Fruit fly (Drosophila melanogaster) whole organism, prepupa: ENCODE results near the gene GlcAT-S.
A peak's percentile ranks its signal among the peaks of the same experiment; 100 is the strongest.

Experiments used
- Blimp-1 ChIP-seq: fragments of 200-800 bp; sonication (Bioruptor generic); optimal IDR thresholded peaks from 3 replicates; lab custom pipeline; 2017; ENCODE audit warnings: missing biosample characterization, missing genetic modification characterization, mild to moderate bottlenecking, moderate library complexity, missing genetic modification reagents
- CG10669 ChIP-seq: fragments of 200-800 bp; sonication (Bioruptor generic); optimal IDR thresholded peaks from 3 replicates; lab custom pipeline; 2018; ENCODE audit warnings: missing biosample characterization, mild to moderate bottlenecking, missing genetic modification characterization, moderate library complexity
- CG11762 ChIP-seq: fragments of 200-800 bp; sonication (Bioruptor generic); optimal IDR thresholded peaks from 3 replicates; lab custom pipeline; 2016; ENCODE audit warnings: missing biosample characterization, missing genetic modification characterization; ENCODE audit not compliant: insufficient read depth
- CG31627 ChIP-seq: fragments of 200-800 bp; sonication (Bioruptor generic); optimal IDR thresholded peaks from 3 replicates; lab custom pipeline; 2016; ENCODE audit warnings: missing biosample characterization, missing genetic modification characterization
- CG32006 ChIP-seq: fragments of 200-800 bp; sonication (Bioruptor generic); optimal IDR thresholded peaks from 3 replicates; lab custom pipeline; 2017; ENCODE audit warnings: missing biosample characterization, mild to moderate bottlenecking, missing genetic modification characterization
- CG34406 ChIP-seq: fragments of 200-800 bp; sonication (Bioruptor generic); optimal IDR thresholded peaks from 3 replicates; lab custom pipeline; 2016; ENCODE audit warnings: missing biosample characterization, missing genetic modification characterization
- CG6276 ChIP-seq: fragments of 200-800 bp; sonication (Bioruptor generic); optimal IDR thresholded peaks from 2 replicates; lab custom pipeline; 2017; ENCODE audit warnings: missing biosample characterization, mild to moderate bottlenecking, missing genetic modification characterization
- CG7368 ChIP-seq: fragments of 200-800 bp; sonication (Bioruptor generic); optimal IDR thresholded peaks from 3 replicates; lab custom pipeline; 2016; ENCODE audit warnings: missing biosample characterization, missing genetic modification characterization
- CG8319 ChIP-seq: fragments of 200-800 bp; sonication (Bioruptor generic); optimal IDR thresholded peaks from 3 replicates; lab custom pipeline; 2016; ENCODE audit warnings: missing biosample characterization, missing genetic modification characterization
- CG9139 ChIP-seq: fragments of 200-800 bp; sonication (Bioruptor generic); optimal IDR thresholded peaks from 3 replicates; lab custom pipeline; 2017; ENCODE audit warnings: missing biosample characterization, mild to moderate bottlenecking, missing genetic modification characterization
- Eip75B ChIP-seq: fragments of 200-800 bp; sonication (Bioruptor generic); optimal IDR thresholded peaks from 3 replicates; lab custom pipeline; 2016; ENCODE audit warnings: missing biosample characterization, missing genetic modification characterization
- Eip78C ChIP-seq: fragments of 200-800 bp; sonication (Bioruptor generic); peaks from one replicate; lab custom pipeline; 2016; ENCODE audit warnings: missing biosample characterization, missing genetic modification characterization
- Eip93F ChIP-seq: fragments of 200-800 bp; sonication (Bioruptor generic); optimal IDR thresholded peaks from 2 replicates; lab custom pipeline; 2016; ENCODE audit warnings: missing biosample characterization, mild to moderate bottlenecking, missing genetic modification characterization
- Ets21C ChIP-seq: fragments of 200-800 bp; sonication (Bioruptor generic); optimal IDR thresholded peaks from 3 replicates; lab custom pipeline; 2016; ENCODE audit warnings: missing biosample characterization, missing genetic modification characterization
- Ets96B ChIP-seq: fragments of 200-800 bp; optimal IDR thresholded peaks from 2 replicates; lab custom pipeline; 2019; ENCODE audit warnings: missing biosample characterization, mild to moderate bottlenecking, missing genetic modification characterization, moderate library complexity
- Gug ChIP-seq: fragments of 200-800 bp; sonication (Bioruptor generic); IDR thresholded peaks from 2 replicates; pipeline ENCODE4 v1.3.6; 2022; ENCODE audit warnings: missing biosample characterization, missing genetic modification characterization
- Hr39 ChIP-seq: fragments of 200-800 bp; sonication (Bioruptor generic); optimal IDR thresholded peaks from 2 replicates; lab custom pipeline; 2016; ENCODE audit warnings: missing biosample characterization, missing genetic modification characterization
- Hr4 ChIP-seq: fragments of 200-800 bp; sonication (Bioruptor generic); optimal IDR thresholded peaks from 3 replicates; lab custom pipeline; 2016; ENCODE audit warnings: missing biosample characterization, missing genetic modification characterization
- Lpt ChIP-seq: fragments of 200-800 bp; sonication (Bioruptor generic); optimal IDR thresholded peaks from 3 replicates; lab custom pipeline; 2016; ENCODE audit warnings: missing biosample characterization, missing genetic modification characterization
- Met ChIP-seq: fragments of 200-800 bp; sonication (Bioruptor generic); optimal IDR thresholded peaks from 3 replicates; lab custom pipeline; 2016; ENCODE audit warnings: missing biosample characterization, missing genetic modification characterization
- OdsH ChIP-seq: fragments of 200-800 bp; sonication (Bioruptor generic); optimal IDR thresholded peaks from 3 replicates; lab custom pipeline; 2016; ENCODE audit warnings: missing biosample characterization, missing genetic modification characterization
- Sox102F ChIP-seq: fragments of 200-800 bp; sonication (Bioruptor generic); optimal IDR thresholded peaks from 2 replicates; lab custom pipeline; 2016; ENCODE audit warnings: missing biosample characterization, mild to moderate bottlenecking, missing genetic modification characterization
- achi ChIP-seq: fragments of 200-800 bp; sonication (Bioruptor generic); optimal IDR thresholded peaks from 3 replicates; lab custom pipeline; 2016; ENCODE audit warnings: missing biosample characterization, missing genetic modification characterization
- cyc ChIP-seq: fragments of 200-800 bp; sonication (Bioruptor generic); optimal IDR thresholded peaks from 3 replicates; lab custom pipeline; 2016; ENCODE audit warnings: missing biosample characterization, missing genetic modification characterization
- dac ChIP-seq: fragments of 200-800 bp; sonication (Bioruptor generic); optimal IDR thresholded peaks from 2 replicates; lab custom pipeline; 2017; ENCODE audit warnings: missing biosample characterization, mild to moderate bottlenecking, missing genetic modification characterization
- dsx ChIP-seq: fragments of 200-800 bp; optimal IDR thresholded peaks from 3 replicates; lab custom pipeline; 2019; ENCODE audit warnings: missing biosample characterization, mild to moderate bottlenecking, missing genetic modification characterization, moderate library complexity; ENCODE audit not compliant: poor library complexity, severe bottlenecking
- fd85E ChIP-seq: fragments of 200-800 bp; sonication (Bioruptor generic); optimal IDR thresholded peaks from 3 replicates; lab custom pipeline; 2016; ENCODE audit warnings: missing biosample characterization, missing genetic modification characterization
- net ChIP-seq: fragments of 200-800 bp; sonication (Bioruptor generic); optimal IDR thresholded peaks from 3 replicates; lab custom pipeline; 2016; ENCODE audit warnings: missing biosample characterization, missing genetic modification characterization
- pdm3 ChIP-seq: fragments of 200-800 bp; sonication (Bioruptor generic); optimal IDR thresholded peaks from 3 replicates; lab custom pipeline; 2016; ENCODE audit warnings: missing biosample characterization, missing genetic modification characterization
- salr ChIP-seq, 2 experiments: fragments of 200-800 bp; sonication (Bioruptor generic); optimal IDR thresholded peaks; 3 replicates each; lab custom pipeline; 2016 to 2018; ENCODE audit warnings: missing biosample characterization in 2 of 2, missing genetic modification characterization in 2 of 2, mild to moderate bottlenecking in 1 of 2
- spab ChIP-seq: fragments of 200-800 bp; sonication (Bioruptor generic); optimal IDR thresholded peaks from 2 replicates; lab custom pipeline; 2017; ENCODE audit warnings: missing biosample characterization, mild to moderate bottlenecking, missing genetic modification characterization, missing genetic modification reagents
- svp ChIP-seq: fragments of 200-800 bp; sonication (Bioruptor generic); peaks from one replicate; lab custom pipeline; 2016; ENCODE audit warnings: missing biosample characterization, missing genetic modification characterization
- topi ChIP-seq: fragments of 200-800 bp; sonication (Bioruptor generic); optimal IDR thresholded peaks from 3 replicates; lab custom pipeline; 2016; ENCODE audit warnings: missing biosample characterization, missing genetic modification characterization
- vri ChIP-seq: fragments of 200-800 bp; sonication (Bioruptor generic); optimal IDR thresholded peaks from 3 replicates; lab custom pipeline; 2016; ENCODE audit warnings: missing biosample characterization, mild to moderate bottlenecking, missing genetic modification characterization

GlcAT-S gene

dm6 chr2L:9617908-9618307, 1.6 kb downstream of the GlcAT-S start (continued):
- TF ChIP-seq Lpt (peak; percentile 25), CG31627 (GFP tag; lab: Kevin White, UChicago) (no peak), CG6276 (GFP tag; lab: Kevin White, UChicago) (peak; percentile 22), cyc (GFP tag; lab: Kevin White, UChicago) (no peak), fd85E (GFP tag; lab: Kevin White, UChicago) (no peak), pdm3 (peak; percentile 23), CG32006 (GFP tag; lab: Kevin White, UChicago) (peak; percentile 83), Hr4 (peak; percentile 85), CG10669 (GFP tag; lab: Kevin White, UChicago) (no peak), dsx (GFP tag; lab: Kevin White, UChicago) (no peak), topi (no peak), Ets21C (GFP tag; lab: Kevin White, UChicago) (no peak)

dm6 chr2L:9618871-9619270, 2.6 kb downstream of the GlcAT-S start:
- TF ChIP-seq vri (peak; percentile 77), svp (GFP tag; lab: Kevin White, UChicago) (peak; percentile 85), CG6276 (GFP tag; lab: Kevin White, UChicago) (no peak)

- TF ChIP-seq svp (GFP tag; lab: Kevin White, UChicago) (peak; percentile 66), vri (peak; percentile 66), Sox102F (GFP tag; lab: Kevin White, UChicago) (no peak), OdsH (no peak), CG9139 (GFP tag; lab: Kevin White, UChicago) (no peak), CG8319 (GFP tag; lab: Kevin White, UChicago) (no peak), dsx (GFP tag; lab: Kevin White, UChicago) (no peak), Hr39 (GFP tag; lab: Kevin White, UChicago) (no peak), Hr4 (no peak), Met (no peak), Eip75B (GFP tag; lab: Kevin White, UChicago) (no peak), Eip78C (GFP tag; lab: Kevin White, UChicago) (peak; percentile 46), achi (GFP tag; lab: Kevin White, UChicago) (no peak)
Measured at dm6 chr2L:9619925-9620324, 3.7 kb downstream of the GlcAT-S start.

dm6 chr2L:9625185-9625584, 8.9 kb downstream of the GlcAT-S start, which contains the start of gene CG31882:
Gene CG31882 (minus strand): TSS chr2L:9625285.
- no peak for TF ChIP-seq CG31627 (GFP tag; lab: Kevin White, UChicago)
- no peak for TF ChIP-seq CG11762 (GFP tag; lab: Kevin White, UChicago)
- no peak for TF ChIP-seq CG34406 (GFP tag; lab: Kevin White, UChicago)
- no peak for TF ChIP-seq salr (GFP tag; optimal IDR thresholded peaks at IDR 0.05; lab: Kevin White, UChicago)
- TF ChIP-seq CG8319 (GFP tag; lab: Kevin White, UChicago): no peak
- no peak for TF ChIP-seq CG6276 (GFP tag; lab: Kevin White, UChicago)
- TF ChIP-seq CG32006 (GFP tag; lab: Kevin White, UChicago): no peak
- TF ChIP-seq Gug (GFP tag; lab: Robert Waterston, UW): no peak
- TF ChIP-seq svp (GFP tag; lab: Kevin White, UChicago): no peak
- TF ChIP-seq CG9139 (GFP tag; lab: Kevin White, UChicago): no peak
- TF ChIP-seq net: no peak
- no peak for TF ChIP-seq CG7368
- no peak for TF ChIP-seq achi (GFP tag; lab: Kevin White, UChicago)
- no peak for TF ChIP-seq cyc (GFP tag; lab: Kevin White, UChicago)
- no peak for TF ChIP-seq Ets96B (tag; lab: Kevin White, UChicago)
- no peak for TF ChIP-seq spab (GFP tag; lab: Kevin White, UChicago)
- TF ChIP-seq Blimp-1 (GFP tag; lab: Kevin White, UChicago): no peak
- no peak for TF ChIP-seq Eip93F (GFP tag; lab: Kevin White, UChicago)
- no peak for TF ChIP-seq dac (GFP tag; lab: Kevin White, UChicago)
